Worm (Caenorhabditis elegans) whole organism, early embryonic: Measurements from ENCODE around the gene frpr-11.

ENCODE experiments used
- B0310.2 ChIP-seq: sonication (generic microtip); optimal IDR thresholded peaks from 2 replicates; lab custom pipeline; 2016; ENCODE audit warnings: mild to moderate bottlenecking, missing genetic modification characterization, missing compliant biosample characterization
- F13C5.2 ChIP-seq: sonication (generic microtip); optimal IDR thresholded peaks from 2 replicates; lab custom pipeline; 2017; ENCODE audit warnings: mild to moderate bottlenecking, missing genetic modification characterization, inconsistent platforms, missing compliant biosample characterization
- aly-1 ChIP-seq: sonication (generic microtip); optimal IDR thresholded peaks from 2 replicates; lab custom pipeline; 2016; ENCODE audit warnings: missing genetic modification characterization, missing compliant biosample characterization
- ama-1 ChIP-seq: fragments of 150-350 bp; optimal IDR thresholded peaks from 2 replicates; lab custom pipeline; 2014
- ceh-13 ChIP-seq: fragments of 200-800 bp; sonication (Bioruptor generic); optimal IDR thresholded peaks from 2 replicates; lab custom pipeline; 2018; ENCODE audit warnings: mild to moderate bottlenecking, missing genetic modification characterization, missing compliant biosample characterization
- ceh-36 ChIP-seq: sonication (generic microtip); optimal IDR thresholded peaks from 2 replicates; lab custom pipeline; 2016; ENCODE audit warnings: missing genetic modification characterization, inconsistent platforms, missing compliant biosample characterization
- ets-7 ChIP-seq: sonication (generic microtip); optimal IDR thresholded peaks from 2 replicates; lab custom pipeline; 2016; ENCODE audit warnings: missing genotype, missing genetic modification characterization, missing compliant biosample characterization
- flt-1 ChIP-seq: fragments of 200-800 bp; sonication (Bioruptor generic); IDR thresholded peaks from 2 replicates; pipeline ENCODE4 v1.3.6; 2022; ENCODE audit warnings: missing genetic modification characterization, missing compliant biosample characterization
- hmbx-1 ChIP-seq: sonication (generic microtip); optimal IDR thresholded peaks from 2 replicates; lab custom pipeline; 2016; ENCODE audit warnings: mild to moderate bottlenecking, missing genetic modification characterization, missing compliant biosample characterization
- hmg-4 ChIP-seq: fragments of 200-800 bp; sonication (Bioruptor generic); optimal IDR thresholded peaks from 2 replicates; lab custom pipeline; 2018; ENCODE audit warnings: mild to moderate bottlenecking, missing genetic modification characterization, missing compliant biosample characterization
- hnd-1 ChIP-seq: sonication (generic microtip); optimal IDR thresholded peaks from 2 replicates; lab custom pipeline; 2016; ENCODE audit warnings: missing genetic modification characterization, missing compliant biosample characterization
- pes-1 ChIP-seq: fragments of 200-800 bp; sonication (Bioruptor generic); IDR thresholded peaks from 2 replicates; pipeline ENCODE4 v1.3.6; 2022; ENCODE audit warnings: missing genetic modification reagents, missing genetic modification characterization, missing compliant biosample characterization
- scrt-1 ChIP-seq: fragments of 200-800 bp; sonication (Bioruptor generic); IDR thresholded peaks from 2 replicates; pipeline ENCODE4 v1.3.6; 2022; ENCODE audit warnings: missing genetic modification characterization, missing compliant biosample characterization
- sea-1 ChIP-seq: fragments of 200-800 bp; sonication (Bioruptor generic); conservative IDR thresholded peaks from 2 replicates; pipeline ENCODE4 v1.3.6; 2022; ENCODE audit warnings: missing genetic modification characterization, missing compliant biosample characterization
- tbx-11 ChIP-seq: fragments of 200-800 bp; sonication (Bioruptor generic); IDR thresholded peaks from 2 replicates; pipeline ENCODE4 v1.3.6; 2022; ENCODE audit warnings: missing genetic modification characterization, missing compliant biosample characterization
- tbx-37 ChIP-seq: fragments of 200-800 bp; sonication (Bioruptor generic); conservative IDR thresholded peaks from 2 replicates; pipeline ENCODE4 v1.3.6; 2022; ENCODE audit warnings: missing genetic modification reagents, missing genetic modification characterization, missing compliant biosample characterization
- tra-4 ChIP-seq: sonication (generic microtip); optimal IDR thresholded peaks from 2 replicates; lab custom pipeline; 2017; ENCODE audit warnings: missing genetic modification characterization, missing compliant biosample characterization

frpr-11 gene

DNA sequence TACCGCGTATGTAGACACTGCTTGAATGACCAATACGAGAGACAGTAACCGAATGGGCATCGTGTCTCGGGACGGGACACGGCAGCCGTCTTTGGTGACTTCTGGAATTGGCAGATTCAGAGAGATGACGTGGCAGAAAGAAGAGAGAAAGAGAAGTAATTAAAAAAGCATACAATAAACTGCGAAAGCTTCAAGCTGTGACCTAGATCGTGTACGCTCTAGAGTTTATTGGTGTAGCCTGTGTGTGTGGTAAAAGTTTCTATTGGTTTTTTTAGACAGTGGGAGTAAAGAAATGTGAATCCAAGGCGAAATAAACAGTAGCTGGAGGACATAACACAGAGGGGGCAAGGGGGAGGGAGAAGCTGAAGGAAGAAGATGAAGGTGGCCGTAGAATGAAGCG is 37.0 kb downstream of the frpr-11 start, which contains the start of gene T19A5.3:
Gene T19A5.3, minus strand, starts transcription at position 101 of the 400 bp plus-strand sequence.
- TF ChIP-seq tbx-37 (GFP tag; lab: Robert Waterston, UW) (no peak), tra-4 (tag; lab: Kevin White, UChicago) (no peak), ceh-36 (no peak), hnd-1 (tag; lab: Kevin White, UChicago) (no peak), ets-7 (tag; lab: Kevin White, UChicago) (no peak), hmg-4 (no peak), sea-1 (no peak), tbx-11 (no peak), ceh-13 (no peak), flt-1 (GFP tag; lab: Robert Waterston, UW) (no peak), pes-1 (no peak), F13C5.2 (tag; lab: Kevin White, UChicago) (no peak), ama-1 (no peak), scrt-1 (no peak), hmbx-1 (tag; lab: Kevin White, UChicago) (no peak), aly-1 (tag; lab: Kevin White, UChicago) (no peak), B0310.2 (no peak)

DNA sequence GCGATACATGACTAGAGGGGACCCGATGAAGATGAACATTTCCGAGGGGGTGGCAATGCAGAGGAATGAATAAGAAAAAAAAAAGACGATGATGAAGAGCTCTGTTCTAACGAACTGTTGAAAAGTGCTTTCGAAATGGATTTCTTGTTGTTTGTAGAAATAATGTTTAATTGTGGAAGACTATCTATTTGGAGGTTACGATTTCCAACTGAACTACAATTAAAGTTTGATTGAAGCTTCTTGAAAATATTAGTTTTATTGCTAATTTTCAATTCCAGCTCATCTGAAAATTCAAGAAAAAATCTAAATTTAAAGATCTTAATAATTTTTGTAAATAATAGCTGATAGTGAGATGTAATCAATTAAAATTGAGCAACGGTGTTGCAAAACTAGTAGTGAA is 37.5 kb downstream of the frpr-11 start:
- TF ChIP-seq tbx-37 (GFP tag; lab: Robert Waterston, UW) (no peak), ets-7 (tag; lab: Kevin White, UChicago) (no peak), ama-1 (no peak), B0310.2 (no peak), tbx-11 (no peak), flt-1 (GFP tag; lab: Robert Waterston, UW) (no peak), sea-1 (no peak), tra-4 (tag; lab: Kevin White, UChicago) (no peak), hmbx-1 (tag; lab: Kevin White, UChicago) (no peak), ceh-13 (no peak), ceh-36 (no peak), hnd-1 (tag; lab: Kevin White, UChicago) (no peak), pes-1 (no peak), scrt-1 (no peak), F13C5.2 (tag; lab: Kevin White, UChicago) (no peak), hmg-4 (no peak), aly-1 (tag; lab: Kevin White, UChicago) (no peak)

DNA sequence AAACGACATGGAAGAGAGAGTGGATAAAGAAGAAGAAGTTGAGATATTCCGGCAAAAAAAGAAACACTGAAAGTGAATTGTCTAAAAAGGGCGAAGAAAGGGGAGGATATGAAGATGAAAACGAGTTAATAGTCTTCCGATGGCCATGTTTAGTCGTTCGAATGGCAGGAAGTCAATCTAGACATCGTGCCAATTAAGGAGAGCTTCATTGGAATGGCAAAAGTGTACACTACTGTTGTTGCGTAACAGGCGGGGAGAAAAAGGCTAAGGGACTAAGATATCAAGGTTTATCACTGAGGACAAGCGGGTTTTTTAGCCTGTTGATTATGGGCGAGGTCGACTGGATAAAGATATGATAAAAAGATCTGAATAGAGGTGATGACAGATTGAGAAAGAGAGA is 39.1 kb downstream of the frpr-11 start:
- TF ChIP-seq ama-1 (no peak), scrt-1 (no peak), pes-1 (no peak), ceh-36 (no peak), tra-4 (tag; lab: Kevin White, UChicago) (no peak), hmg-4 (no peak), ets-7 (tag; lab: Kevin White, UChicago) (no peak), tbx-11 (no peak), flt-1 (GFP tag; lab: Robert Waterston, UW) (no peak), ceh-13 (no peak), B0310.2 (no peak), F13C5.2 (tag; lab: Kevin White, UChicago) (no peak), hmbx-1 (tag; lab: Kevin White, UChicago) (no peak), tbx-37 (GFP tag; lab: Robert Waterston, UW) (no peak), sea-1 (no peak), hnd-1 (tag; lab: Kevin White, UChicago) (no peak), aly-1 (tag; lab: Kevin White, UChicago) (no peak)

DNA sequence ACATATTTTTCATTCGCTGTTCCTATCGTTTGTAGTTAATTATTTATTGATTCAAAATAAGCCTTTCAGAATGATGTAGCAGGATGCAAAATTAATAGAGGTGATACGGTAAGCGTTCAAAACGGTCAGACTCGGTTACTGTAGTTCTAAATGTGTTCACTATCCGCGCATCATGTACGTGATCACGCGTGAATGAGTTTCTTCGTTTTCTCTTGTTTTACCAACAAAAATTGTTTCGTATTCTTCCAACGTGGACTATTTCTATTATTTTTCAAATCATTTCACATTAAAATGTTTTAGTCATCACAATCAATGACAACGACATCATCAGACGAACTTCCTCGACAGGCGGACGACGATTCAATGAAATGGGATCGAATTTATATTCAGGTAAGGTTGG is 40.5 kb downstream of the frpr-11 start, which contains the start of gene gck-1:
Gene gck-1, plus strand, starts transcription at position 301 of the 400 bp plus-strand sequence.
- TF ChIP-seq ama-1 (no peak), tra-4 (tag; lab: Kevin White, UChicago) (no peak), F13C5.2 (tag; lab: Kevin White, UChicago) (no peak), hmbx-1 (tag; lab: Kevin White, UChicago) (no peak), tbx-11 (no peak), ets-7 (tag; lab: Kevin White, UChicago) (no peak), B0310.2 (no peak), sea-1 (no peak), scrt-1 (no peak)

DNA sequence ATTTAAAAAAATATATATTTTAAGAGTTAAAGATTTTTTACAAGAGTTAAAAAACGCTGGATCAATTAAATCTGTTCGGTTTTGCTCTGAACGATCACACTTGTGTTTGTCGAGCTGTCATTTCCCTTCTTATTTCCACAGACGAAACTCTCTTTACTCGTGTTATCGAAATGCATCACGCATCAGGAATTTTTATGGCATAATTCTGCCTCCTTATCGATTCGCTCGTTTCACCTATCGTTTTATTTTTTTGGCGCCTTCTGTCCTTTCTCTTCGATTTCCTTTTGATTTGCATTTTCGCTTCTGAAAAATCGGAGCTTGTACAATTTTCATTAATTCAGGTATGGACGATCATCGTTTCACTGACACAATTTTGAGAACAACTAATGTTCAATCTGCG is 41.4 kb downstream of the frpr-11 start:
- TF ChIP-seq hmg-4 (no peak), hnd-1 (tag; lab: Kevin White, UChicago) (no peak), ets-7 (tag; lab: Kevin White, UChicago) (no peak), ceh-36 (no peak), tra-4 (tag; lab: Kevin White, UChicago) (no peak), tbx-37 (GFP tag; lab: Robert Waterston, UW) (no peak), flt-1 (GFP tag; lab: Robert Waterston, UW) (no peak), B0310.2 (no peak)

DNA sequence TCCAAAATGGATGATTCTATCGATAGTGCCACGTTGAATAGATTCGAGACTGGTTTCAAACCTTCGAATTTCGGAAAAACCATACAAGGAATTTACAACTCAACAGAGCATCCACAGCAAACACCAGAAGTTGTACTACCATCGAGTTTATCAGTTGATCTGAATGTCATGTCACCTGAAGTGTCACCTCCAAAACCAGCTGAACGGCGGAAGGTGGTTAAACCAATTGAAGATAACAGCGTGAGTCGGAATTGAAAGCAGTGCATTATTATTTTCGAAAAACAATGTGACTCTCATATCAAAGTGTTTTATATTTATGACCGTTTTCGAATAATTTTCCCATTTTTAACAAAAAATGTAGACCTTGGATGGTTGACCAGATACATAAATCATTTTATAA is 42.0 kb downstream of the frpr-11 start:
- TF ChIP-seq hmg-4 (no peak), F13C5.2 (tag; lab: Kevin White, UChicago) (no peak), hmbx-1 (tag; lab: Kevin White, UChicago) (no peak), tra-4 (tag; lab: Kevin White, UChicago) (no peak), tbx-11 (no peak), aly-1 (tag; lab: Kevin White, UChicago) (no peak), sea-1 (no peak), scrt-1 (no peak), flt-1 (GFP tag; lab: Robert Waterston, UW) (no peak), B0310.2 (no peak), tbx-37 (GFP tag; lab: Robert Waterston, UW) (no peak), pes-1 (no peak), ama-1 (no peak), ets-7 (tag; lab: Kevin White, UChicago) (no peak), ceh-36 (no peak)

DNA sequence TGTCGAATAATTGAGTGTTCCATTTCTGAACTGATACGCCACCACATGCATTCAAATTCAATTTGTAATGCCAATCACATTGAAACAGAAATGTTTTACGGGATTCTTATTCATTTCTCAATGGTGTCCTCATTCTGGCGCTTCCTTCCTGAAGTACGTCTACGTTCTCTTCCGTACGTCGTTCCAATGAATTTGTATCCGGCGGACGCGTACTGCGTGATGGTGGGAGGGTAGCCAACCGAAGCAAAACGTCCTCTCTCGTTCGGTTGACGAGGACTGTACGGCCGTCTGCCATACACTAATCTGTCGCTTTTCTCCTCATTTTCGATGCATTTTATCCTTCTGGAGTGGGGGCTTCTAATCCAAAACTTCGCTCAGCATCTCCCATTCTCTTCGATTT is 42.9 kb downstream of the frpr-11 start:
- TF ChIP-seq ama-1, result no peak
- TF ChIP-seq hmg-4, result peak; percentile 19
- TF ChIP-seq sea-1, result no peak

DNA sequence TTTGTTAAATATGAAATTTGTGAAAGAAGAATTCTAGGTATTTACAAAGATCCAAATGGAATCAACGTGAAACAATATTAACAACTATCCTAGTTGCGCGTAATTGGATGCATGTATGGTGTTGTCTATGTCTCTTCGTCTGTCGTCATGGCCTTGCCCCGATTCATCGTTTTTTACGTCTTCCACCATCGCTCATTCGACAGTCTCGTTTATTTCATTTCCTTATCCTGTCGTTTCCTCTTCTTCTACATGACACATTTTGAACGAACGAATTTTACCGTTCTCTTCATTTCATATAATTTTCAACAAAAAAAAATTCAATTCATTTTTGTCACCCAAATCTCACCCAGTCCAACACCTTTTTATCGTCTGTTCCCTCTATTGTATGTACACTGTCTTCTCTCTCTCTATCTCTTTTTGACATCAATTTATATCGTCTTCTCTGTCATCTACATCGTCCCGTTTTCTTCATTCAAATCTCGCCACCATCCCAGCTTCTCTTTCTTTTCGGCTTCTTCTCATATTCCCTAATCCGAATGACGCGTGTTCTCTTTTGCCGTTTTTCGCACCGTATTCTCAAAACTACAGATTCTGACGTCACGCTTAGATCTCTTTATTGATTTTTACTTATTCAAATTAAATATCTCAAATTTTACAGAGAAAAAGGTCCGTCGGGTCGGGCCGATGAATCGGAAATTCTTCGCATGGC is 49.5 kb downstream of the frpr-11 start, which contains the start of gene ttc-17:
Gene ttc-17, plus strand, starts transcription at position 659 of the 709 bp plus-strand sequence.
- TF ChIP-seq B0310.2 (no peak), hnd-1 (tag; lab: Kevin White, UChicago) (no peak), ceh-13 (no peak)
